Worm (Caenorhabditis elegans) whole organism, midembryonic: ENCODE data around the gene F53F4.11.

Source experiments
- T22C8.4 ChIP-seq: fragments of 200-800 bp; sonication (Bioruptor generic); IDR thresholded peaks from 2 replicates; pipeline ENCODE4 v1.3.6; 2022; ENCODE audit warnings: missing genetic modification characterization, missing compliant biosample characterization
- cog-1 ChIP-seq: sonication (generic microtip); optimal IDR thresholded peaks from 2 replicates; lab custom pipeline; 2016; ENCODE audit warnings: missing genetic modification characterization, missing compliant biosample characterization
- flt-1 ChIP-seq: fragments of 200-800 bp; sonication (Bioruptor generic); IDR thresholded peaks from 2 replicates; pipeline ENCODE4 v1.3.6; 2022; ENCODE audit warnings: missing genetic modification characterization, missing compliant biosample characterization
- klf-2 ChIP-seq: fragments of 200-800 bp; sonication (Bioruptor generic); conservative IDR thresholded peaks from 2 replicates; pipeline ENCODE4 v1.3.6; 2022; ENCODE audit warnings: missing genetic modification reagents, missing genetic modification characterization, missing compliant biosample characterization
- med-1 ChIP-seq: sonication (generic microtip); optimal IDR thresholded peaks from 2 replicates; lab custom pipeline; 2017; ENCODE audit warnings: missing genetic modification characterization, mild to moderate bottlenecking, missing compliant biosample characterization, antibody characterized with exemption, missing genetic modification reagents; ENCODE audit not compliant: insufficient read depth
- ref-1 ChIP-seq: fragments of 200-800 bp; sonication (Bioruptor generic); conservative IDR thresholded peaks from 2 replicates; pipeline ENCODE4 v1.3.6; 2022; ENCODE audit warnings: missing genetic modification reagents, missing genetic modification characterization, missing compliant biosample characterization
- tab-1 ChIP-seq: fragments of 200-800 bp; sonication (Bioruptor generic); IDR thresholded peaks from 2 replicates; pipeline ENCODE4 v1.3.6; 2022; ENCODE audit warnings: missing genetic modification characterization, missing compliant biosample characterization
- ztf-23 ChIP-seq: fragments of 200-800 bp; sonication (Bioruptor generic); IDR thresholded peaks from 2 replicates; pipeline ENCODE4 v1.3.6; 2022; ENCODE audit warnings: missing genetic modification reagents, missing genetic modification characterization, missing compliant biosample characterization
- ztf-29 ChIP-seq: fragments of 200-800 bp; sonication (Bioruptor generic); IDR thresholded peaks from 2 replicates; pipeline ENCODE4 v1.3.6; 2022; ENCODE audit warnings: missing genetic modification reagents, missing genetic modification characterization, missing compliant biosample characterization

Gene F53F4.11

ce11 chrV:13659219-13659618 lies 34.9 kb upstream of the F53F4.11 start:
- TF ChIP-seq cog-1 (tag; lab: Kevin White, UChicago) (no peak), ztf-29 (GFP tag; lab: Robert Waterston, UW) (no peak), ztf-23 (GFP tag; lab: Robert Waterston, UW) (no peak), klf-2 (GFP tag; lab: Robert Waterston, UW) (no peak), T22C8.4 (GFP tag; lab: Robert Waterston, UW) (no peak), tab-1 (GFP tag; lab: Robert Waterston, UW) (no peak), ref-1 (no peak), flt-1 (GFP tag; lab: Robert Waterston, UW) (no peak), med-1 (no peak)

ce11 chrV:13658577-13658976 lies 34.3 kb upstream of the F53F4.11 start:
- TF ChIP-seq med-1 (no peak), ztf-29 (GFP tag; lab: Robert Waterston, UW) (no peak), ztf-23 (GFP tag; lab: Robert Waterston, UW) (no peak), flt-1 (GFP tag; lab: Robert Waterston, UW) (no peak), klf-2 (GFP tag; lab: Robert Waterston, UW) (0 out of 2 replicates have a peak, but pooled peaks have one; percentile 48)

- TF ChIP-seq cog-1 (tag; lab: Kevin White, UChicago) (no peak), klf-2 (GFP tag; lab: Robert Waterston, UW) (no peak), tab-1 (GFP tag; lab: Robert Waterston, UW) (no peak), ref-1 (no peak), flt-1 (GFP tag; lab: Robert Waterston, UW) (no peak), med-1 (no peak)
Observed at ce11 chrV:13657841-13658338, 33.6 kb upstream of the F53F4.11 start.

- TF ChIP-seq ztf-29 (GFP tag; lab: Robert Waterston, UW) (no peak), med-1 (no peak), ref-1 (no peak), klf-2 (GFP tag; lab: Robert Waterston, UW) (no peak), tab-1 (GFP tag; lab: Robert Waterston, UW) (no peak), ztf-23 (GFP tag; lab: Robert Waterston, UW) (no peak), flt-1 (GFP tag; lab: Robert Waterston, UW) (no peak), cog-1 (tag; lab: Kevin White, UChicago) (no peak), T22C8.4 (GFP tag; lab: Robert Waterston, UW) (no peak)
Observed at ce11 chrV:13657291-13657690, 33.0 kb upstream of the F53F4.11 start.

DNA sequence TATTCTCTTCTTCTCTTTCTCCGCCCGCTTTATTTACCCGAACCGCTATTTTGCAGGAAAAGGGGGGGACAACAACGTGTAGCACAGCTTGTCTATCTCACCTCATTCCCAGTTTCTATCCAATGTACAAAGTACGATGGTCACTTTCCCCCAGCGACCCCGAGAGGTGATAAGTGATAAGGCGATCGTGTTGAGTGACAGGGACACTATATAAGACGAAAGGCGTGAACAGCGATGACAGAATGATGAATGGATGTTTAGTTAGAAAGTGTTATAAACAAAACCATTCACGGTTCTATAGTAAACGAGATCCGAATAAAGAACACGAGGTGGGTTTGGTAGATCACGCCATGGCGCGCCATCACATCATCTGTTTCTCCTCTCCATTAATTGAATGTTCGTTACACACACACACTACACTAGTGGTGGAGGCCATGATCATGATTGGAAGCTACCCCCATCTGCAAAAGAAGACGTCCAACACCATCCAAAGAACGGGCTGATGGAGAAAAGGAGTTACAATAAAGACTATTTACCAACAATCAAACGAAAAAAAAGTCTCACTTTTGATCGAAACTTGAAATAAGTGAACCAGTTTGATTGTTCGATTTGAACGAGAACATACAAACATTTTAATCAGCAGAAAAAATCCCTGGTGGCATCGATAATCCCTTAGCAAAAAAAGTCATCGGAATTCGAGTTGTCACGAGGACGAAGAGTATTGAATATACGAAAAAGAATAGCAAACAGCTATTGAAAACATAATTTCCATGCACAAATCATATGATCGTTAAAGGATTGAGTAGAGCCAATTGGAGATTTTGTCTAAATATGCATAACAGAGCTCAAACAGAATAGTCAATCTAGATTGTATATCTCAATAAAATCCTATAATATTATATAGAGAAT lies 32.3 kb upstream of the F53F4.11 start:
- no peak for TF ChIP-seq ztf-23 (GFP tag; lab: Robert Waterston, UW)
- no peak for TF ChIP-seq ref-1

- TF ChIP-seq cog-1 (tag; lab: Kevin White, UChicago) = peak; percentile 69
- TF ChIP-seq ref-1 = no peak
Observed at ce11 chrV:13655202-13655764, 31.0 kb upstream of the F53F4.11 start.

DNA sequence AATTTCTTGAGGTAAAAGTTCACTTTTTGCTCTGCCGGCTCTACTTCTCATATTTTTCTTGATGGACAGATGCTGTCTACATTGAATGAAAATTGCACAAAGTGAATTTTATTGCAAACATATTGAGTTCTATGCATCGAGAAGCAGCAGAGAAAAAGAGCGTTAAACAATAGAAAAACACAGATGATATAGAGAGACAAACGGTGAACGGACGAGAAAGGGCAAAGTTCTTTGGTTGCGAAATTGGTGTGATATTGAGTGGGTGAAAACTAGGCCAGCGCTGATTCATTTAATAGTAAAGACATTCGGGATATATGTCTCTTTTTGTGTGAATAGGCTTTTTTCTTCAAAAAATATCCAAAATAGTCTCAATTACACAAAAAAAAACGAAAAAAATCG lies 30.1 kb upstream of the F53F4.11 start:
- TF ChIP-seq ztf-29 (GFP tag; lab: Robert Waterston, UW) (no peak), T22C8.4 (GFP tag; lab: Robert Waterston, UW) (no peak), flt-1 (GFP tag; lab: Robert Waterston, UW) (no peak), ref-1 (no peak), cog-1 (tag; lab: Kevin White, UChicago) (no peak), ztf-23 (GFP tag; lab: Robert Waterston, UW) (no peak), med-1 (no peak), tab-1 (GFP tag; lab: Robert Waterston, UW) (no peak)

DNA sequence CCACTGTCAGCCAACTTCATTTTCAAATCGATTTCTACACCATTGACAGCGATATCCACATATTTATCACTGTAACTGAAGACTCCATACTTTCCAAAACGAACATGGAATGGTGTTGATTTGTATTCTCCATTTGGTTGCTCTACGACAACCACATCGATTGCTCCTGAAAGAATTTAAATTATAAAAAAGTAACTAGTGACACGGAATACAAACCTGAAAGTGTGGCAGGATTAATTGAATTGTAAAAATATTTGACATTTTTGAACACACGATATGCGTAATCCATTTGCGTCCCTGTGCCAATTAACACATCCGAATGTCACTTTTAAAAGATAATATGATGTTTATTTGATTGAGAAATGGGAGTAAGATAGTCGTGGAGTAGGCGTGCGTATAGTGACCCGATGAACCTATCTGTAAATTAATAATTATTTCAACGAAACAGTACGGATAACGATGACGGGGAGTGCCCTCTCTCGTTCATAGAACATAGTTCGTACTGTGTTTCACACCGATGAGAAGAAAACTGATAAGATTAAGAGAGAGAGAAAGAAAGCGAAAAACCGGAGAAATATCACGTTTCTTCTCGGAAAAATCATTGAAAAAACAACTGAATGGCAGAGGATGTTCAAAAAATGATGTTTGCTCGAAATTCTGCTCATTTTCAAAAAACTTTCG lies 29.5 kb upstream of the F53F4.11 start, which contains the start of gene lpin-1:
Gene lpin-1, minus strand, starts transcription at position 417 of the 681 bp plus-strand sequence.
- no peak for TF ChIP-seq cog-1 (tag; lab: Kevin White, UChicago)
- TF ChIP-seq med-1 = no peak
- TF ChIP-seq T22C8.4 (GFP tag; lab: Robert Waterston, UW) = no peak
- no peak for TF ChIP-seq flt-1 (GFP tag; lab: Robert Waterston, UW)
- no peak for TF ChIP-seq tab-1 (GFP tag; lab: Robert Waterston, UW)
- TF ChIP-seq ztf-29 (GFP tag; lab: Robert Waterston, UW) = no peak
- no peak for TF ChIP-seq ref-1
- TF ChIP-seq ztf-23 (GFP tag; lab: Robert Waterston, UW) = no peak
- no peak for TF ChIP-seq klf-2 (GFP tag; lab: Robert Waterston, UW)

DNA sequence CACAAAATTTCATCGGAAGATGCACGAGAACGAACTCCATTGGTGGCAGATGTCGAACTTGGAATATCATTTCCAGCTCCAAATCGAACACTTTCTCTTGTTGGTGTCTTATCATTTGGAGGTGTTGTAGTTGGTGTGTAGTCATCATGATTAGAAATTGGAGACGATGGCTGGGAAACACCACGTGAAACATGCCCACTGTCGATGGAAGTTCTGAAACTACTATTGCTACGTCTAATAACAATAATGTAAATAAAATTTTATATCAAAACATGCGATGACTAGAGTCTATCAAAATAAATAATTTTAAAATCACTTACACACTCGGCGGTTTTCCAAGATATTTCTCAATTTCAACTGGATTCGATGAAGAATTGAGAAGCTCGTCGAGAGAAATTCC lies 28.0 kb upstream of the F53F4.11 start:
- TF ChIP-seq cog-1 (tag; lab: Kevin White, UChicago) (no peak), flt-1 (GFP tag; lab: Robert Waterston, UW) (no peak), med-1 (no peak), ztf-29 (GFP tag; lab: Robert Waterston, UW) (no peak), ztf-23 (GFP tag; lab: Robert Waterston, UW) (no peak), tab-1 (GFP tag; lab: Robert Waterston, UW) (no peak), ref-1 (no peak), T22C8.4 (GFP tag; lab: Robert Waterston, UW) (no peak), klf-2 (GFP tag; lab: Robert Waterston, UW) (no peak)
